Worm (Caenorhabditis elegans) whole organism, L3 larva: ENCODE measurements around the gene lmtr-2.

ENCODE experiments used
- mml-1 ChIP-seq: fragments of 150-350 bp; sonication (generic microtip); optimal IDR thresholded peaks from 3 replicates; lab custom pipeline; 2014; ENCODE audit warnings: missing biosample characterization, missing genetic modification characterization
- nfya-1 ChIP-seq: sonication (generic microtip); optimal IDR thresholded peaks from 2 replicates; lab custom pipeline; 2017; ENCODE audit warnings: missing genetic modification characterization, mild to moderate bottlenecking, missing compliant biosample characterization, antibody characterized with exemption, moderate library complexity; ENCODE audit not compliant: insufficient read depth
- nhr-11 ChIP-seq: fragments of 150-350 bp; optimal IDR thresholded peaks from 2 replicates; lab custom pipeline; 2014; ENCODE audit warnings: missing biosample characterization, missing genetic modification characterization
- nhr-25 ChIP-seq: sonication (generic microtip); optimal IDR thresholded peaks from 2 replicates; lab custom pipeline; 2017; ENCODE audit warnings: missing biosample characterization, missing genetic modification characterization
- nhr-76 ChIP-seq: fragments of 150-350 bp; sonication (generic microtip); optimal IDR thresholded peaks from 5 replicates; lab custom pipeline; 2014; ENCODE audit warnings: missing biosample characterization, missing genetic modification characterization
- pqm-1 ChIP-seq: fragments of 150-350 bp; optimal IDR thresholded peaks from 2 replicates; lab custom pipeline; 2017; ENCODE audit warnings: missing biosample characterization, missing genetic modification characterization, inconsistent platforms
- skn-1 ChIP-seq: fragments of 150-350 bp; optimal IDR thresholded peaks from 2 replicates; lab custom pipeline; 2014; ENCODE audit warnings: missing biosample characterization, missing genetic modification characterization
- snpc-4 ChIP-seq: fragments of 150-350 bp; optimal IDR thresholded peaks from 2 replicates; lab custom pipeline; 2014; ENCODE audit warnings: missing biosample characterization, missing genetic modification characterization
- tbx-2 ChIP-seq: sonication (generic microtip); optimal IDR thresholded peaks from 2 replicates; lab custom pipeline; 2016; ENCODE audit warnings: mild to moderate bottlenecking, missing genetic modification characterization, missing compliant biosample characterization

- TF ChIP-seq nhr-11 (tag; lab: Kevin White, UChicago) (no peak), nhr-25 (tag; lab: Kevin White, UChicago) (peak; percentile 66), nfya-1 (tag; lab: Kevin White, UChicago) (no peak), nhr-76 (no peak), skn-1 (tag; lab: Kevin White, UChicago) (no peak), tbx-2 (tag; lab: Kevin White, UChicago) (no peak), pqm-1 (tag; lab: Kevin White, UChicago) (no peak), snpc-4 (tag; lab: Kevin White, UChicago) (no peak), mml-1 (tag; lab: Kevin White, UChicago) (no peak)
Measured at ce11 chrV:8044957-8045356, 34.1 kb upstream of the lmtr-2 start.
